Fruit fly (Drosophila melanogaster) whole organism, adult: ENCODE results near the gene PSMG1.
A peak's percentile ranks its signal among the peaks of the same experiment; 100 is the strongest.

ENCODE experiments used
- CG11617 ChIP-seq: fragments of 200-800 bp; sonication (Bioruptor generic); optimal IDR thresholded peaks from 2 replicates; lab custom pipeline; 2017; ENCODE audit warnings: mild to moderate bottlenecking, missing biosample characterization, missing genetic modification reagents, missing genetic modification characterization
- CG12768 ChIP-seq: fragments of 200-800 bp; sonication (Bioruptor generic); optimal IDR thresholded peaks from 2 replicates; lab custom pipeline; 2017; ENCODE audit warnings: missing biosample characterization, missing genetic modification characterization, mild to moderate bottlenecking, moderate library complexity, missing genetic modification reagents
- CG14711 ChIP-seq: fragments of 200-800 bp; sonication (Bioruptor generic); optimal IDR thresholded peaks from 2 replicates; lab custom pipeline; 2018; ENCODE audit warnings: missing biosample characterization, mild to moderate bottlenecking, missing genetic modification characterization, moderate library complexity
- CG1620 ChIP-seq: fragments of 200-800 bp; sonication (Bioruptor generic); optimal IDR thresholded peaks from 2 replicates; lab custom pipeline; 2016; ENCODE audit warnings: missing biosample characterization, missing genetic modification characterization
- CG33017 ChIP-seq: fragments of 200-800 bp; sonication (Bioruptor generic); optimal IDR thresholded peaks from 2 replicates; lab custom pipeline; 2018; ENCODE audit warnings: missing biosample characterization, mild to moderate bottlenecking, missing genetic modification characterization, moderate library complexity
- CG5204 ChIP-seq: fragments of 200-800 bp; sonication (Bioruptor generic); optimal IDR thresholded peaks from 2 replicates; lab custom pipeline; 2016; ENCODE audit warnings: missing biosample characterization, missing genetic modification characterization
- CG7045 ChIP-seq: fragments of 200-800 bp; sonication (Bioruptor generic); optimal IDR thresholded peaks from 2 replicates; lab custom pipeline; 2017; ENCODE audit warnings: missing biosample characterization, mild to moderate bottlenecking, missing genetic modification characterization
- CG7101 ChIP-seq: fragments of 200-800 bp; sonication (Bioruptor generic); optimal IDR thresholded peaks from 2 replicates; lab custom pipeline; 2018; ENCODE audit warnings: missing biosample characterization, mild to moderate bottlenecking, missing genetic modification characterization, moderate library complexity
- Clk ChIP-seq: fragments of 200-800 bp; sonication (Bioruptor generic); optimal IDR thresholded peaks from 2 replicates; lab custom pipeline; 2017; ENCODE audit warnings: missing biosample characterization, missing genetic modification characterization
- Crg-1 ChIP-seq: fragments of 200-800 bp; sonication (Bioruptor generic); optimal IDR thresholded peaks from 2 replicates; lab custom pipeline; 2016; ENCODE audit warnings: missing biosample characterization, missing genetic modification characterization
- Hr96 ChIP-seq: fragments of 200-800 bp; sonication (Bioruptor generic); optimal IDR thresholded peaks from 2 replicates; lab custom pipeline; 2016; ENCODE audit warnings: missing biosample characterization, missing genetic modification characterization
- Mnt ChIP-seq: fragments of 200-800 bp; sonication (Bioruptor generic); optimal IDR thresholded peaks from 2 replicates; lab custom pipeline; 2016; ENCODE audit warnings: missing biosample characterization, mild to moderate bottlenecking, missing genetic modification characterization
- bab1 ChIP-seq: fragments of 200-800 bp; sonication (Bioruptor generic); optimal IDR thresholded peaks from 3 replicates; lab custom pipeline; 2019; ENCODE audit warnings: missing biosample characterization, mild to moderate bottlenecking, missing genetic modification characterization, moderate library complexity
- cic ChIP-seq: fragments of 200-800 bp; sonication (Bioruptor generic); optimal IDR thresholded peaks from 2 replicates; lab custom pipeline; 2017; ENCODE audit warnings: missing biosample characterization, mild to moderate bottlenecking, missing genetic modification characterization, moderate library complexity
- cnc ChIP-seq, 2 experiments: fragments of >200 bp; optimal IDR thresholded peaks; 2 replicates each; lab custom pipeline; 2017
- kay ChIP-seq: fragments of 200-800 bp; sonication (Bioruptor generic); peaks from one replicate; lab custom pipeline; 2016; ENCODE audit warnings: missing biosample characterization, missing genetic modification characterization, borderline replicate concordance
- ovo ChIP-seq: fragments of 200-800 bp; sonication (Bioruptor generic); optimal IDR thresholded peaks from 2 replicates; lab custom pipeline; 2016; ENCODE audit warnings: missing biosample characterization, missing genetic modification characterization
- pad ChIP-seq: fragments of 200-800 bp; sonication (Bioruptor generic); optimal IDR thresholded peaks from 3 replicates; lab custom pipeline; 2017; ENCODE audit warnings: missing biosample characterization, missing genetic modification characterization, mild to moderate bottlenecking, moderate library complexity, missing genetic modification reagents
- tj ChIP-seq: fragments of 200-800 bp; sonication (Bioruptor generic); optimal IDR thresholded peaks from 3 replicates; lab custom pipeline; 2017; ENCODE audit warnings: missing biosample characterization, mild to moderate bottlenecking, missing genetic modification characterization, moderate library complexity
- toe ChIP-seq: fragments of 200-800 bp; sonication (Bioruptor generic); optimal IDR thresholded peaks from 2 replicates; lab custom pipeline; 2016; ENCODE audit warnings: missing biosample characterization, missing genetic modification characterization

The PSMG1 gene

dm6 chr3R:5758624-5759209, 35.4 kb downstream of the PSMG1 start, which contains the start of gene Sec8:
Gene Sec8 (minus strand): TSS chr3R:5758997.
- TF ChIP-seq bab1 (GFP tag; lab: Kevin White, UChicago) (peak; percentile 63), CG11617 (GFP tag; lab: Kevin White, UChicago) (peak; percentile 8), CG14711 (tag; lab: Kevin White, UChicago) (peak; percentile 25), pad (GFP tag; lab: Kevin White, UChicago) (peak; percentile 2), toe (GFP tag; lab: Kevin White, UChicago) (no peak), kay (GFP tag; lab: Kevin White, UChicago) (no peak), CG12768 (GFP tag; lab: Kevin White, UChicago) (no peak), CG5204 (no peak), cnc (optimal IDR thresholded peaks at IDR 0.05; lab: Kevin White, UChicago) (no peak), CG7045 (GFP tag; lab: Kevin White, UChicago) (no peak), Crg-1 (peak; percentile 25), Hr96 (GFP tag; lab: Kevin White, UChicago) (peak; percentile 24), CG33017 (peak; percentile 7), cic (GFP tag; lab: Kevin White, UChicago) (no peak), Mnt (GFP tag; lab: Kevin White, UChicago) (peak; percentile 31), tj (no peak), CG7101 (tag; lab: Kevin White, UChicago) (peak; percentile 45), CG1620 (GFP tag; lab: Kevin White, UChicago) (peak; percentile 30), Clk (GFP tag; lab: Kevin White, UChicago) (no peak), ovo (GFP tag; lab: Kevin White, UChicago) (no peak)

dm6 chr3R:5754594-5754993, 39.5 kb downstream of the PSMG1 start, which contains the start of gene Dcps:
Gene Dcps (minus strand): TSS chr3R:5754774.
- no peak for TF ChIP-seq Crg-1
- peak; percentile 32 for TF ChIP-seq bab1 (GFP tag; lab: Kevin White, UChicago)
- peak; percentile 74 for TF ChIP-seq kay (GFP tag; lab: Kevin White, UChicago)
- TF ChIP-seq CG1620 (GFP tag; lab: Kevin White, UChicago) = no peak
- TF ChIP-seq cic (GFP tag; lab: Kevin White, UChicago) = no peak
- TF ChIP-seq CG7045 (GFP tag; lab: Kevin White, UChicago) = no peak
- no peak for TF ChIP-seq pad (GFP tag; lab: Kevin White, UChicago)

dm6 chr3R:5746646-5747045, 47.5 kb downstream of the PSMG1 start:
- no peak for TF ChIP-seq CG7045 (GFP tag; lab: Kevin White, UChicago)
- no peak for TF ChIP-seq Hr96 (GFP tag; lab: Kevin White, UChicago)
- no peak for TF ChIP-seq ovo (GFP tag; lab: Kevin White, UChicago)
- no peak for TF ChIP-seq pad (GFP tag; lab: Kevin White, UChicago)
- no peak for TF ChIP-seq Mnt (GFP tag; lab: Kevin White, UChicago)
- no peak for TF ChIP-seq CG11617 (GFP tag; lab: Kevin White, UChicago)
- TF ChIP-seq cic (GFP tag; lab: Kevin White, UChicago) = no peak
- TF ChIP-seq Clk (GFP tag; lab: Kevin White, UChicago) = no peak
- TF ChIP-seq CG33017 = no peak
- no peak for TF ChIP-seq CG12768 (GFP tag; lab: Kevin White, UChicago)
- no peak for TF ChIP-seq kay (GFP tag; lab: Kevin White, UChicago)
- TF ChIP-seq CG5204 = no peak
- no peak for TF ChIP-seq toe (GFP tag; lab: Kevin White, UChicago)
- TF ChIP-seq bab1 (GFP tag; lab: Kevin White, UChicago) = no peak
- no peak for TF ChIP-seq CG14711 (tag; lab: Kevin White, UChicago)
- TF ChIP-seq CG7101 (tag; lab: Kevin White, UChicago) = no peak
